Worm (Caenorhabditis elegans) whole organism, young adult: ENCODE results near the gene ccdc-47.
A peak's percentile ranks its signal among the peaks of the same experiment; 100 is the strongest.

Experiments used
- ceh-58 ChIP-seq: fragments of 200-800 bp; sonication (Bioruptor generic); IDR thresholded peaks from 2 replicates; pipeline ENCODE4 v1.3.6; 2022; ENCODE audit warnings: missing genetic modification characterization, missing compliant biosample characterization
- madf-6 ChIP-seq: fragments of 200-800 bp; sonication (Bioruptor generic); IDR thresholded peaks from 2 replicates; pipeline ENCODE4 v1.3.6; 2022; ENCODE audit warnings: missing genetic modification reagents, missing genetic modification characterization, missing compliant biosample characterization
- mes-4 ChIP-seq: sonication (generic microtip); optimal IDR thresholded peaks from 2 replicates; lab custom pipeline; 2016; ENCODE audit warnings: missing genotype, missing genetic modification characterization, missing compliant biosample characterization
- snpc-4 ChIP-seq, 5 experiments: fragments of 150-350 bp in 1 of 5; sonication (generic microtip) in 4 of 5; optimal IDR thresholded peaks; 2 replicates each; lab custom pipeline; 2014 to 2018; ENCODE audit warnings: missing genetic modification characterization in 5 of 5, missing biosample characterization in 3 of 5, antibody characterized with exemption in 2 of 5, mild to moderate bottlenecking in 2 of 5, missing compliant biosample characterization in 2 of 5, missing genotype in 2 of 5, moderate library complexity in 2 of 5, missing genetic modification reagents in 1 of 5
- ztf-22 ChIP-seq: fragments of 200-800 bp; sonication (Bioruptor generic); optimal IDR thresholded peaks from 2 replicates; lab custom pipeline; 2018; ENCODE audit warnings: mild to moderate bottlenecking, missing genetic modification characterization, moderate library complexity, missing compliant biosample characterization

DNA sequence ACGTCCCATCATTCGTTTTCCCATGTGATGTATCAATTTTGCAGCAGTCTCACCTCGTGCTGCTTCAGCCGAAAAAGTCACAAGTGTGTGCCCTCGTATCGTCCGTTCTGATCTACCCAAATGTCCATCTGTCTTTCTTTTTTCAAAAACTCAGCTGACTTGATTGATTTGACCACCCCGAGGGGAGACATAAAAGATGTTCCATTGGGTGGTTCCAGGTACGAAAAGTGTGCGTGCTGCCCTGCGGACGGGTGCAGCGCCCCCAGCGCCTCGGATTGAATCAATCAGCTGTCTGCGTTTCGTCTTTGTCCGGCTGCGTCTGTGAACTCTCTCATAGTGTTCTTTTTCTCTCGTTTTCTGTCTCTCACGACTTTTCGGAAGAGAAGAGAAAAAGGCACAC lies 36.5 kb downstream of the ccdc-47 start:
- TF ChIP-seq snpc-4 (GFP tag; optimal IDR thresholded peaks at IDR 0.05; lab: Kevin White, UChicago) (no peak), snpc-4 (tag; optimal IDR thresholded peaks at IDR 0.05; lab: Kevin White, UChicago) (peak in 1 of 4 experiments; percentile 20), mes-4 (tag; lab: Kevin White, UChicago) (no peak), madf-6 (GFP tag; lab: Robert Waterston, UW) (no peak), ceh-58 (GFP tag; lab: Robert Waterston, UW) (no peak), ztf-22 (GFP tag; lab: Kevin White, UChicago) (no peak)
